In genomic region chrIV:15931176-15931575, ce11 we compare ENCODE assay signal across 2 worm cellular contexts.
TF ChIP-seq lines count a peak whose summit lies in the region.

No protein-coding gene starts in this region.

TF ChIP-seq in whole organism, L2 larva, 48 proteins besides CTCF, POLR2A, EP300 and RAD21 (continued from another document):
- TF ChIP-seq ztf-4 (tag; optimal IDR thresholded peaks at IDR 0.05; lab: Kevin White, UChicago) (no peak), R02D3.7 (tag; optimal IDR thresholded peaks at IDR 0.05; lab: Kevin White, UChicago) (no peak), crh-2 (tag; optimal IDR thresholded peaks at IDR 0.05; lab: Kevin White, UChicago) (no peak), lin-11 (tag; optimal IDR thresholded peaks at IDR 0.05; lab: Kevin White, UChicago) (no peak), mdl-1 (tag; optimal IDR thresholded peaks at IDR 0.05; lab: Kevin White, UChicago) (peak in 1 of 2 experiments; percentile 1), nhr-23 (tag; optimal IDR thresholded peaks at IDR 0.05; lab: Kevin White, UChicago) (no peak), nhr-10 (tag; optimal IDR thresholded peaks at IDR 0.05; lab: Kevin White, UChicago) (no peak), aly-2 (tag; optimal IDR thresholded peaks at IDR 0.05; lab: Kevin White, UChicago) (no peak), ztf-1 (GFP tag; conservative IDR thresholded peaks at IDR 0.05; lab: Robert Waterston, UW) (no peak), unc-62 (GFP tag; optimal IDR thresholded peaks at IDR 0.05; lab: Kevin White, UChicago) (no peak), nhr-12 (tag; optimal IDR thresholded peaks at IDR 0.05; lab: Kevin White, UChicago) (no peak), Y55F3AM.14 (GFP tag; optimal IDR thresholded peaks at IDR 0.05; lab: Kevin White, UChicago) (peak; percentile 5), lin-39 (tag; optimal IDR thresholded peaks at IDR 0.05; lab: Kevin White, UChicago) (no peak), elt-1 (tag; optimal IDR thresholded peaks at IDR 0.05; lab: Kevin White, UChicago) (no peak), gmeb-1 (tag; optimal IDR thresholded peaks at IDR 0.05; lab: Kevin White, UChicago) (peak; percentile 28), dmd-4 (tag; optimal IDR thresholded peaks at IDR 0.05; lab: Kevin White, UChicago) (no peak), mbf-1 (tag; optimal IDR thresholded peaks at IDR 0.05; lab: Kevin White, UChicago) (no peak), snpc-4 (tag; optimal IDR thresholded peaks at IDR 0.05; lab: Kevin White, UChicago) (no peak), sem-4 (tag; optimal IDR thresholded peaks at IDR 0.05; lab: Kevin White, UChicago) (no peak), ceh-82 (tag; optimal IDR thresholded peaks at IDR 0.05; lab: Kevin White, UChicago) (no peak), sma-9 (GFP tag; optimal IDR thresholded peaks at IDR 0.05; lab: Kevin White, UChicago) (peak; percentile 13), sma-9 (tag; optimal IDR thresholded peaks at IDR 0.05; lab: Kevin White, UChicago) (no peak), blmp-1 (tag; optimal IDR thresholded peaks at IDR 0.05; lab: Kevin White, UChicago; ENCODE audit: insufficient read depth) (no peak), sma-3 (GFP tag; optimal IDR thresholded peaks at IDR 0.05; lab: Kevin White, UChicago) (peak; percentile 13)

TF ChIP-seq in whole organism, L4 larva, 104 proteins besides CTCF, POLR2A, EP300 and RAD21 (continued from another document):
- peak; percentile 88 for TF ChIP-seq dmd-8 (GFP tag; IDR thresholded peaks at IDR 0.05; lab: Robert Waterston, UW)
- TF ChIP-seq pha-4 (GFP tag; IDR thresholded peaks at IDR 0.05; lab: Robert Waterston, UW): peak; percentile 62; the same call in 1 of the 2 replicates
- TF ChIP-seq pha-4 (tag; optimal IDR thresholded peaks at IDR 0.05; lab: Kevin White, UChicago): no peak
- no peak for TF ChIP-seq nhr-25 (tag; optimal IDR thresholded peaks at IDR 0.05; lab: Kevin White, UChicago; ENCODE audit: borderline replicate concordance, insufficient read depth)
- no peak for TF ChIP-seq hlh-11 (tag; optimal IDR thresholded peaks at IDR 0.05; lab: Kevin White, UChicago)
- TF ChIP-seq ama-1 (optimal IDR thresholded peaks at IDR 0.05; lab: Kevin White, UChicago): no peak
- no peak for TF ChIP-seq D1046.2 (GFP tag; IDR thresholded peaks at IDR 0.05; lab: Robert Waterston, UW)
- TF ChIP-seq aly-2 (tag; optimal IDR thresholded peaks at IDR 0.05; lab: Kevin White, UChicago): no peak
- no peak; the same call in 1 of the 2 replicates for TF ChIP-seq egl-43 (GFP tag; IDR thresholded peaks at IDR 0.05; lab: Robert Waterston, UW)
- no peak for TF ChIP-seq ceh-82 (tag; optimal IDR thresholded peaks at IDR 0.05; lab: Kevin White, UChicago)
- TF ChIP-seq nhr-42 (GFP tag; IDR thresholded peaks at IDR 0.05; lab: Robert Waterston, UW): no peak
- TF ChIP-seq nhr-48 (tag; optimal IDR thresholded peaks at IDR 0.05; lab: Kevin White, UChicago): no peak
- TF ChIP-seq ztf-7 (tag; optimal IDR thresholded peaks at IDR 0.05; lab: Kevin White, UChicago): no peak
- peak; percentile 37; the same call in 1 of the 2 replicates for TF ChIP-seq dmd-9 (GFP tag; IDR thresholded peaks at IDR 0.05; lab: Robert Waterston, UW)
- peak; percentile 47; the same call in 1 of the 2 replicates for TF ChIP-seq ctbp-1 (GFP tag; IDR thresholded peaks at IDR 0.05; lab: Robert Waterston, UW)
- TF ChIP-seq sdz-12 (GFP tag; optimal IDR thresholded peaks at IDR 0.05; lab: Kevin White, UChicago): no peak
- TF ChIP-seq mdt-29 (GFP tag; IDR thresholded peaks at IDR 0.05; lab: Robert Waterston, UW): peak; percentile 62; the same call in 1 of the 2 replicates
- TF ChIP-seq hmg-1.1 (GFP tag; IDR thresholded peaks at IDR 0.05; lab: Robert Waterston, UW): no peak
- no peak for TF ChIP-seq jun-1 (tag; optimal IDR thresholded peaks at IDR 0.05; lab: Kevin White, UChicago)
- no peak for TF ChIP-seq skn-1 (tag; optimal IDR thresholded peaks at IDR 0.05; lab: Kevin White, UChicago)
- peak; percentile 34 to 59; a peak in 1 of 4 replicates for TF ChIP-seq madf-5 (GFP tag; IDR thresholded peaks at IDR 0.05; lab: Robert Waterston, UW)
- TF ChIP-seq lin-39 (tag; optimal IDR thresholded peaks at IDR 0.05; lab: Kevin White, UChicago): no peak
- TF ChIP-seq mxl-2 (GFP tag; conservative IDR thresholded peaks at IDR 0.05; lab: Robert Waterston, UW): 0 out of 2 replicates have a peak, but pooled peaks have one; percentile 19
- no peak for TF ChIP-seq unc-39 (tag; optimal IDR thresholded peaks at IDR 0.05; lab: Kevin White, UChicago)
- TF ChIP-seq lir-3 (tag; optimal IDR thresholded peaks at IDR 0.05; lab: Kevin White, UChicago): no peak
- no peak for TF ChIP-seq dpl-1 (GFP tag; optimal IDR thresholded peaks at IDR 0.05; lab: Kevin White, UChicago)
- no peak for TF ChIP-seq ceh-28 (tag; optimal IDR thresholded peaks at IDR 0.05; lab: Kevin White, UChicago)
- no peak for TF ChIP-seq ZK546.5 (tag; optimal IDR thresholded peaks at IDR 0.05; lab: Kevin White, UChicago)
- no peak for TF ChIP-seq php-3 (GFP tag; IDR thresholded peaks at IDR 0.05; lab: Robert Waterston, UW)
- no peak for TF ChIP-seq daf-8 (GFP tag; IDR thresholded peaks at IDR 0.05; lab: Robert Waterston, UW)
- peak; percentile 33 for TF ChIP-seq dmd-6 (GFP tag; IDR thresholded peaks at IDR 0.05; lab: Robert Waterston, UW)
- TF ChIP-seq mdl-1 (tag; optimal IDR thresholded peaks at IDR 0.05; lab: Kevin White, UChicago): peak in 1 of 2 experiments; percentile 44
- no peak for TF ChIP-seq Y5F2A.4 (GFP tag; optimal IDR thresholded peaks at IDR 0.05; lab: Kevin White, UChicago)
- no peak for TF ChIP-seq attf-4 (tag; optimal IDR thresholded peaks at IDR 0.05; lab: Kevin White, UChicago)
- TF ChIP-seq unc-130 (GFP tag; optimal IDR thresholded peaks at IDR 0.05; lab: Kevin White, UChicago): peak; percentile 34
- TF ChIP-seq saeg-2 (GFP tag; IDR thresholded peaks at IDR 0.05; lab: Robert Waterston, UW): no peak
- no peak for TF ChIP-seq snpc-4 (tag; optimal IDR thresholded peaks at IDR 0.05; lab: Kevin White, UChicago)
- TF ChIP-seq duxl-1 (tag; optimal IDR thresholded peaks at IDR 0.05; lab: Kevin White, UChicago; ENCODE audit: poor library complexity): peak; percentile 72
- no peak for TF ChIP-seq ztf-11 (tag; optimal IDR thresholded peaks at IDR 0.05; lab: Kevin White, UChicago)
- TF ChIP-seq spr-3 (GFP tag; optimal IDR thresholded peaks at IDR 0.05; lab: Kevin White, UChicago): peak; percentile 60
- no peak for TF ChIP-seq nhr-6 (tag; optimal IDR thresholded peaks at IDR 0.05; lab: Kevin White, UChicago)
- TF ChIP-seq F10B5.3 (tag; optimal IDR thresholded peaks at IDR 0.05; lab: Kevin White, UChicago): no peak
- TF ChIP-seq lin-29 (GFP tag; IDR thresholded peaks at IDR 0.05; lab: Robert Waterston, UW): 0 out of 2 replicates have a peak, but pooled peaks have one; percentile 59
- peak; percentile 72 for TF ChIP-seq mxl-3 (GFP tag; optimal IDR thresholded peaks at IDR 0.05; lab: Kevin White, UChicago)
- no peak for TF ChIP-seq zip-11 (GFP tag; IDR thresholded peaks at IDR 0.05; lab: Robert Waterston, UW)
- TF ChIP-seq F37D6.2 (tag; optimal IDR thresholded peaks at IDR 0.05; lab: Kevin White, UChicago): no peak
- no peak for TF ChIP-seq nhr-237 (tag; optimal IDR thresholded peaks at IDR 0.05; lab: Kevin White, UChicago)
- TF ChIP-seq nhr-76 (tag; optimal IDR thresholded peaks at IDR 0.05; lab: Kevin White, UChicago): no peak
- peak; percentile 73 for TF ChIP-seq T26A8.4 (GFP tag; IDR thresholded peaks at IDR 0.05; lab: Robert Waterston, UW)
- TF ChIP-seq hif-1 (tag; optimal IDR thresholded peaks at IDR 0.05; lab: Kevin White, UChicago): peak in 1 of 2 experiments; percentile 31
- TF ChIP-seq R02D3.7 (tag; optimal IDR thresholded peaks at IDR 0.05; lab: Kevin White, UChicago): no peak
- TF ChIP-seq lin-13 (GFP tag; optimal IDR thresholded peaks at IDR 0.05; lab: Kevin White, UChicago): no peak
- no peak for TF ChIP-seq nhr-11 (tag; optimal IDR thresholded peaks at IDR 0.05; lab: Kevin White, UChicago)
- TF ChIP-seq Y105C5A.15 (GFP tag; IDR thresholded peaks at IDR 0.05; lab: Robert Waterston, UW): 0 out of 2 replicates have a peak, but pooled peaks have one; percentile 51
- TF ChIP-seq nhr-77 (tag; optimal IDR thresholded peaks at IDR 0.05; lab: Kevin White, UChicago): no peak
- TF ChIP-seq gei-8 (GFP tag; optimal IDR thresholded peaks at IDR 0.05; lab: Kevin White, UChicago): no peak
- TF ChIP-seq ZK337.2 (GFP tag; IDR thresholded peaks at IDR 0.05; lab: Robert Waterston, UW): no peak
- no peak for TF ChIP-seq tag-97 (GFP tag; IDR thresholded peaks at IDR 0.05; lab: Robert Waterston, UW)
- no peak for TF ChIP-seq Y48G9A.11 (GFP tag; IDR thresholded peaks at IDR 0.05; lab: Robert Waterston, UW)
- TF ChIP-seq nhr-41 (GFP tag; IDR thresholded peaks at IDR 0.05; lab: Robert Waterston, UW): no peak
- TF ChIP-seq snpc-1.2 (GFP tag; IDR thresholded peaks at IDR 0.05; lab: Robert Waterston, UW): peak; percentile 99
- peak; percentile 67 for TF ChIP-seq mep-1 (tag; optimal IDR thresholded peaks at IDR 0.05; lab: Kevin White, UChicago)
- TF ChIP-seq ceh-62 (tag; optimal IDR thresholded peaks at IDR 0.05; lab: Kevin White, UChicago): no peak
- TF ChIP-seq ces-1 (GFP tag; optimal IDR thresholded peaks at IDR 0.05; lab: Kevin White, UChicago): no peak
- no peak for TF ChIP-seq Y75B8A.6 (GFP tag; IDR thresholded peaks at IDR 0.05; lab: Robert Waterston, UW)
- no peak; the same call in 1 of the 2 replicates for TF ChIP-seq set-16 (GFP tag; IDR thresholded peaks at IDR 0.05; lab: Robert Waterston, UW)
- TF ChIP-seq tra-1 (GFP tag; IDR thresholded peaks at IDR 0.05; lab: Robert Waterston, UW): peak; percentile 39; the same call in 1 of the 2 replicates
- peak; percentile 58 for TF ChIP-seq daf-19 (GFP tag; conservative IDR thresholded peaks at IDR 0.05; lab: Robert Waterston, UW)
- 0 out of 2 replicates have a peak, but pooled peaks have one; percentile 12 for TF ChIP-seq lin-1 (GFP tag; IDR thresholded peaks at IDR 0.05; lab: Robert Waterston, UW)
- no peak for TF ChIP-seq mes-2 (tag; optimal IDR thresholded peaks at IDR 0.05; lab: Kevin White, UChicago; ENCODE audit: poor library complexity, severe bottlenecking)
- no peak for TF ChIP-seq egl-27 (tag; optimal IDR thresholded peaks at IDR 0.05; lab: Kevin White, UChicago)
- peak; percentile 73 for TF ChIP-seq vab-7 (GFP tag; IDR thresholded peaks at IDR 0.05; lab: Robert Waterston, UW)
- no peak for TF ChIP-seq F44E2.7 (GFP tag; IDR thresholded peaks at IDR 0.05; lab: Robert Waterston, UW)
- no peak for TF ChIP-seq zag-1 (tag; optimal IDR thresholded peaks at IDR 0.05; lab: Kevin White, UChicago)
- peak; percentile 23 for TF ChIP-seq nhr-28 (tag; optimal IDR thresholded peaks at IDR 0.05; lab: Kevin White, UChicago)
- TF ChIP-seq ceh-20 (GFP tag; IDR thresholded peaks at IDR 0.05; lab: Robert Waterston, UW): 0 out of 2 replicates have a peak, but pooled peaks have one; percentile 44
- no peak for TF ChIP-seq cey-2 (tag; optimal IDR thresholded peaks at IDR 0.05; lab: Kevin White, UChicago; ENCODE audit: borderline replicate concordance, insufficient read depth)
- TF ChIP-seq rbr-2 (tag; optimal IDR thresholded peaks at IDR 0.05; lab: Kevin White, UChicago): peak; percentile 15
- TF ChIP-seq daf-12 (tag; optimal IDR thresholded peaks at IDR 0.05; lab: Kevin White, UChicago): no peak
- peak; percentile 68 for TF ChIP-seq zfp-3 (GFP tag; conservative IDR thresholded peaks at IDR 0.05; lab: Robert Waterston, UW)
- peak; percentile 68 for TF ChIP-seq lin-38 (GFP tag; IDR thresholded peaks at IDR 0.05; lab: Robert Waterston, UW)
- TF ChIP-seq nhr-10 (tag; optimal IDR thresholded peaks at IDR 0.05; lab: Kevin White, UChicago): no peak
- peak; percentile 28 for TF ChIP-seq dve-1 (tag; optimal IDR thresholded peaks at IDR 0.05; lab: Kevin White, UChicago; ENCODE audit: insufficient read depth)
- TF ChIP-seq spr-1 (tag; optimal IDR thresholded peaks at IDR 0.05; lab: Kevin White, UChicago): no peak
TF ChIP-seq in whole organism, L4 larva: peak in this region for 36.
